Worm (Caenorhabditis elegans) whole organism, young adult: ENCODE results near the gene spig-5.

Experiments used
- B0019.2 ChIP-seq: fragments of 200-800 bp; sonication (Bioruptor generic); conservative IDR thresholded peaks from 2 replicates; pipeline ENCODE4 v1.3.6; 2022; ENCODE audit warnings: missing genetic modification reagents, missing genetic modification characterization, missing compliant biosample characterization
- D2030.7 ChIP-seq: fragments of 200-800 bp; sonication (Bioruptor generic); IDR thresholded peaks from 2 replicates; pipeline ENCODE4 v1.3.6; 2022; ENCODE audit warnings: missing genetic modification reagents, missing genetic modification characterization, missing compliant biosample characterization
- F10E7.11 ChIP-seq: sonication (generic microtip); optimal IDR thresholded peaks from 2 replicates; lab custom pipeline; 2017; ENCODE audit warnings: mild to moderate bottlenecking, missing genetic modification characterization, moderate library complexity, missing compliant biosample characterization
- F23B12.7 ChIP-seq: sonication (generic microtip); optimal IDR thresholded peaks from 2 replicates; lab custom pipeline; 2017; ENCODE audit warnings: missing genetic modification characterization, mild to moderate bottlenecking, missing compliant biosample characterization, antibody characterized with exemption, moderate library complexity; ENCODE audit not compliant: insufficient read depth
- F57A8.1 ChIP-seq: fragments of 200-800 bp; sonication (Bioruptor generic); optimal IDR thresholded peaks from 2 replicates; lab custom pipeline; 2018; ENCODE audit warnings: mild to moderate bottlenecking, missing genetic modification characterization, moderate library complexity, missing compliant biosample characterization
- K11D2.4 ChIP-seq: fragments of 200-800 bp; sonication (Bioruptor generic); IDR thresholded peaks from 2 replicates; pipeline ENCODE4 v1.3.6; 2022; ENCODE audit warnings: missing genetic modification reagents, missing genetic modification characterization, missing compliant biosample characterization
- T07F8.4 ChIP-seq: sonication (generic microtip); optimal IDR thresholded peaks from 2 replicates; lab custom pipeline; 2016; ENCODE audit warnings: mild to moderate bottlenecking, missing genetic modification characterization, moderate library complexity, missing compliant biosample characterization
- Y53G8AR.9 ChIP-seq: fragments of 200-800 bp; sonication (Bioruptor generic); conservative IDR thresholded peaks from 2 replicates; pipeline ENCODE4 v1.3.6; 2022; ENCODE audit warnings: missing genetic modification reagents, missing genetic modification characterization, missing compliant biosample characterization
- Y95B8A.8 ChIP-seq: fragments of 200-800 bp; sonication (Bioruptor generic); IDR thresholded peaks from 2 replicates; pipeline ENCODE4 v1.3.6; 2022; ENCODE audit warnings: missing genetic modification reagents, missing genetic modification characterization, missing compliant biosample characterization
- atf-7 ChIP-seq: sonication (generic microtip); optimal IDR thresholded peaks from 2 replicates; lab custom pipeline; 2017; ENCODE audit warnings: mild to moderate bottlenecking, missing genetic modification characterization, missing compliant biosample characterization
- athp-1 ChIP-seq: sonication (generic microtip); optimal IDR thresholded peaks from 2 replicates; lab custom pipeline; 2017; ENCODE audit warnings: mild to moderate bottlenecking, missing genetic modification characterization, missing compliant biosample characterization
- attf-5 ChIP-seq: fragments of 200-800 bp; sonication (Bioruptor generic); optimal IDR thresholded peaks from 2 replicates; lab custom pipeline; 2018; ENCODE audit warnings: mild to moderate bottlenecking, missing genetic modification characterization, missing compliant biosample characterization
- attf-6 ChIP-seq: fragments of 200-800 bp; sonication (Bioruptor generic); IDR thresholded peaks from 2 replicates; pipeline ENCODE4 v1.3.6; 2022; ENCODE audit warnings: missing genetic modification reagents, missing genetic modification characterization, missing compliant biosample characterization
- bed-1 ChIP-seq: fragments of 200-800 bp; sonication (Bioruptor generic); IDR thresholded peaks from 2 replicates; pipeline ENCODE4 v1.3.6; 2022; ENCODE audit warnings: missing genetic modification reagents, missing genetic modification characterization, missing compliant biosample characterization
- bed-2 ChIP-seq: fragments of 200-800 bp; sonication (Bioruptor generic); IDR thresholded peaks from 2 replicates; pipeline ENCODE4 v1.3.6; 2022; ENCODE audit warnings: missing genetic modification reagents, missing genetic modification characterization, missing compliant biosample characterization
- ceh-100 ChIP-seq: fragments of 200-800 bp; sonication (Bioruptor generic); IDR thresholded peaks from 2 replicates; pipeline ENCODE4 v1.3.6; 2022; ENCODE audit warnings: missing genetic modification reagents, missing genetic modification characterization, missing compliant biosample characterization
- ceh-58 ChIP-seq: fragments of 200-800 bp; sonication (Bioruptor generic); IDR thresholded peaks from 2 replicates; pipeline ENCODE4 v1.3.6; 2022; ENCODE audit warnings: missing genetic modification characterization, missing compliant biosample characterization
- ceh-79 ChIP-seq: sonication (generic microtip); optimal IDR thresholded peaks from 2 replicates; lab custom pipeline; 2017; ENCODE audit warnings: mild to moderate bottlenecking, missing genetic modification characterization, missing compliant biosample characterization
- dox-1 ChIP-seq: fragments of 200-800 bp; sonication (Bioruptor generic); IDR thresholded peaks from 2 replicates; pipeline ENCODE4 v1.3.6; 2022; ENCODE audit warnings: missing genetic modification reagents, missing genetic modification characterization, missing compliant biosample characterization
- dpff-1 ChIP-seq: sonication (generic microtip); optimal IDR thresholded peaks from 2 replicates; lab custom pipeline; 2017; ENCODE audit warnings: mild to moderate bottlenecking, missing genetic modification characterization, missing compliant biosample characterization
- egl-18 ChIP-seq: fragments of 200-800 bp; sonication (Bioruptor generic); IDR thresholded peaks from 2 replicates; pipeline ENCODE4 v1.3.6; 2022; ENCODE audit warnings: missing genetic modification reagents, missing genetic modification characterization, missing compliant biosample characterization
- hrde-1 ChIP-seq: sonication (generic microtip); optimal IDR thresholded peaks from 2 replicates; lab custom pipeline; 2016; ENCODE audit warnings: missing genetic modification characterization, mild to moderate bottlenecking, missing compliant biosample characterization, moderate library complexity, missing genotype, missing genetic modification reagents, borderline replicate concordance
- hsf-1 ChIP-seq: fragments of 200-800 bp; sonication (Bioruptor generic); IDR thresholded peaks from 2 replicates; pipeline ENCODE4 v1.3.6; 2022; ENCODE audit warnings: missing genetic modification reagents, missing genetic modification characterization, missing compliant biosample characterization
- let-607 ChIP-seq, 2 experiments: fragments of 200-800 bp in 1 of 2; sonication (Bioruptor generic) in 1 of 2; sonication (generic microtip) in 1 of 2; optimal IDR thresholded peaks; 2 replicates each; lab custom pipeline; 2016 to 2018; ENCODE audit warnings: mild to moderate bottlenecking in 2 of 2, missing compliant biosample characterization in 2 of 2, missing genetic modification characterization in 2 of 2, moderate library complexity in 2 of 2, missing genotype in 1 of 2
- lin-26 ChIP-seq: fragments of 200-800 bp; sonication (Bioruptor generic); IDR thresholded peaks from 2 replicates; pipeline ENCODE4 v1.3.6; 2022; ENCODE audit warnings: missing genetic modification reagents, missing genetic modification characterization, missing compliant biosample characterization
- lin-40 ChIP-seq: sonication (generic microtip); optimal IDR thresholded peaks from 2 replicates; lab custom pipeline; 2016; ENCODE audit warnings: missing genetic modification characterization, mild to moderate bottlenecking, missing compliant biosample characterization, missing genotype, missing genetic modification reagents
- lin-54 ChIP-seq: fragments of 200-800 bp; sonication (Bioruptor generic); optimal IDR thresholded peaks from 2 replicates; lab custom pipeline; 2018; ENCODE audit warnings: mild to moderate bottlenecking, missing genetic modification characterization, missing compliant biosample characterization
- madf-3 ChIP-seq: fragments of 200-800 bp; sonication (Bioruptor generic); IDR thresholded peaks from 2 replicates; pipeline ENCODE4 v1.3.6; 2022; ENCODE audit warnings: missing genetic modification reagents, missing genetic modification characterization, missing compliant biosample characterization
- mcd-1 ChIP-seq: fragments of 200-800 bp; sonication (Bioruptor generic); IDR thresholded peaks from 2 replicates; pipeline ENCODE4 v1.3.6; 2022; ENCODE audit warnings: missing genetic modification reagents, missing genetic modification characterization, missing compliant biosample characterization
- mel-28 ChIP-seq: sonication (generic microtip); optimal IDR thresholded peaks from 2 replicates; lab custom pipeline; 2016; ENCODE audit warnings: borderline replicate concordance, mild to moderate bottlenecking, missing genetic modification characterization, missing compliant biosample characterization
- mes-4 ChIP-seq: sonication (generic microtip); optimal IDR thresholded peaks from 2 replicates; lab custom pipeline; 2016; ENCODE audit warnings: missing genotype, missing genetic modification characterization, missing compliant biosample characterization
- nfyb-1 ChIP-seq: fragments of 200-800 bp; sonication (Bioruptor generic); IDR thresholded peaks from 2 replicates; pipeline ENCODE4 v1.3.6; 2022; ENCODE audit warnings: missing genetic modification reagents, missing genetic modification characterization, missing compliant biosample characterization
- nhr-120 ChIP-seq: fragments of 200-800 bp; sonication (Bioruptor generic); IDR thresholded peaks from 2 replicates; pipeline ENCODE4 v1.3.6; 2022; ENCODE audit warnings: missing genetic modification characterization, missing compliant biosample characterization
- pbrm-1 ChIP-seq: fragments of 200-800 bp; sonication (Bioruptor generic); IDR thresholded peaks from 2 replicates; pipeline ENCODE4 v1.3.6; 2022; ENCODE audit warnings: missing genetic modification reagents, missing genetic modification characterization, missing compliant biosample characterization
- repo-1 ChIP-seq: sonication (generic microtip); optimal IDR thresholded peaks from 2 replicates; lab custom pipeline; 2017; ENCODE audit warnings: mild to moderate bottlenecking, missing genetic modification characterization, missing compliant biosample characterization
- sdz-38 ChIP-seq: sonication (generic microtip); optimal IDR thresholded peaks from 2 replicates; lab custom pipeline; 2016; ENCODE audit warnings: missing genotype, missing genetic modification characterization, missing compliant biosample characterization
- snpc-1.1 ChIP-seq: sonication (generic microtip); optimal IDR thresholded peaks from 2 replicates; lab custom pipeline; 2017; ENCODE audit warnings: missing genetic modification characterization, mild to moderate bottlenecking, missing compliant biosample characterization, antibody characterized with exemption, moderate library complexity, missing genotype, missing genetic modification reagents; ENCODE audit not compliant: insufficient read depth
- tbp1 ChIP-seq: fragments of 200-800 bp; sonication (Bioruptor generic); optimal IDR thresholded peaks from 2 replicates; lab custom pipeline; 2018; ENCODE audit warnings: mild to moderate bottlenecking, missing genetic modification characterization, missing compliant biosample characterization
- tlf-1 ChIP-seq: fragments of 200-800 bp; sonication (Bioruptor generic); optimal IDR thresholded peaks from 2 replicates; lab custom pipeline; 2018; ENCODE audit warnings: mild to moderate bottlenecking, missing genetic modification characterization, missing compliant biosample characterization
- xnd-1 ChIP-seq: sonication (generic microtip); optimal IDR thresholded peaks from 2 replicates; lab custom pipeline; 2016; ENCODE audit warnings: missing genotype, missing genetic modification reagents, missing genetic modification characterization, missing compliant biosample characterization
- zfh-2 ChIP-seq: fragments of 200-800 bp; sonication (Bioruptor generic); conservative IDR thresholded peaks from 2 replicates; pipeline ENCODE4 v1.3.6; 2022; ENCODE audit warnings: missing genetic modification reagents, missing genetic modification characterization, missing compliant biosample characterization

spig-5 gene

ce11 chrV:14350949-14351348 is 42.7 kb downstream of the spig-5 start (continued):
- TF ChIP-seq lin-54 (peak; percentile 77), attf-5 (GFP tag; lab: Kevin White, UChicago) (peak; percentile 95)

ce11 chrV:14351629-14352028 is 43.4 kb downstream of the spig-5 start, which contains the start of gene vha-13:
Gene vha-13 (plus strand): TSS chrV:14351709.
- peak; percentile 35; the same call in 1 of the 2 replicates for TF ChIP-seq hsf-1 (GFP tag; lab: Robert Waterston, UW)
- TF ChIP-seq nfyb-1 (GFP tag; lab: Robert Waterston, UW), result no peak
- TF ChIP-seq, all 124 proteins: peak for 1

- TF ChIP-seq let-607 (tag; optimal IDR thresholded peaks at IDR 0.05; lab: Kevin White, UChicago) (peak in 1 of 2 experiments; percentile 9), madf-3 (peak; percentile 27; the same call in 1 of the 2 replicates), F23B12.7 (no peak), nfyb-1 (GFP tag; lab: Robert Waterston, UW) (0 out of 2 replicates have a peak, but pooled peaks have one; percentile 23), attf-6 (no peak), dpff-1 (tag; lab: Kevin White, UChicago) (peak; percentile 27), xnd-1 (tag; lab: Kevin White, UChicago) (no peak), K11D2.4 (GFP tag; lab: Robert Waterston, UW) (0 out of 2 replicates have a peak, but pooled peaks have one; percentile 21), F57A8.1 (no peak), D2030.7 (no peak), egl-18 (GFP tag; lab: Robert Waterston, UW) (0 out of 2 replicates have a peak, but pooled peaks have one; percentile 13), ceh-79 (tag; lab: Kevin White, UChicago) (no peak), B0019.2 (GFP tag; lab: Robert Waterston, UW) (no peak), dox-1 (GFP tag; lab: Robert Waterston, UW) (0 out of 2 replicates have a peak, but pooled peaks have one; percentile 11), zfh-2 (GFP tag; lab: Robert Waterston, UW) (peak; percentile 49; the same call in 1 of the 2 replicates), bed-1 (no peak), lin-26 (GFP tag; lab: Robert Waterston, UW) (0 out of 2 replicates have a peak, but pooled peaks have one; percentile 9)
These were observed 43.8 kb downstream of the spig-5 start for ce11 chrV:14352032-14352431.

ce11 chrV:14354258-14354877 is 46.1 kb downstream of the spig-5 start, which contains the start of gene Y49A3A.3:
Gene Y49A3A.3 (plus strand): TSS chrV:14354410.
- 0 out of 2 replicates have a peak, but pooled peaks have one; percentile 25 for TF ChIP-seq madf-3
- peak; percentile 87 for TF ChIP-seq tlf-1
- TF ChIP-seq mes-4, result no peak
- no peak for TF ChIP-seq bed-2
- TF ChIP-seq let-607 (tag; optimal IDR thresholded peaks at IDR 0.05; lab: Kevin White, UChicago), result peak; percentile 61 to 71
- TF ChIP-seq tbp1 (GFP tag; lab: Kevin White, UChicago), result peak; percentile 54
- TF ChIP-seq Y53G8AR.9 (GFP tag; lab: Robert Waterston, UW), result 0 out of 2 replicates have a peak, but pooled peaks have one; percentile 78
- TF ChIP-seq mcd-1 (GFP tag; lab: Robert Waterston, UW), result peak; percentile 49
- TF ChIP-seq athp-1 (tag; lab: Kevin White, UChicago), result peak; percentile 88
- peak; percentile 48 for TF ChIP-seq F10E7.11 (tag; lab: Kevin White, UChicago)
- no peak for TF ChIP-seq nhr-120
- TF ChIP-seq ceh-58 (GFP tag; lab: Robert Waterston, UW), result no peak
- peak; percentile 84 for TF ChIP-seq atf-7 (tag; lab: Kevin White, UChicago)
- TF ChIP-seq ceh-100 (GFP tag; lab: Robert Waterston, UW), result peak; percentile 66
- TF ChIP-seq hrde-1 (tag; lab: Kevin White, UChicago), result peak; percentile 63
- TF ChIP-seq egl-18 (GFP tag; lab: Robert Waterston, UW), result no peak
- no peak for TF ChIP-seq T07F8.4 (tag; lab: Kevin White, UChicago)
- TF ChIP-seq mel-28, result peak; percentile 46
- peak; percentile 76 for TF ChIP-seq pbrm-1 (GFP tag; lab: Robert Waterston, UW)
- peak; percentile 15 for TF ChIP-seq snpc-1.1 (tag; lab: Kevin White, UChicago)
- TF ChIP-seq repo-1 (tag; lab: Kevin White, UChicago), result peak; percentile 95
- TF ChIP-seq sdz-38 (tag; lab: Kevin White, UChicago), result no peak
- no peak for TF ChIP-seq D2030.7
- peak; percentile 5; the same call in 1 of the 2 replicates for TF ChIP-seq Y95B8A.8
- peak; percentile 82 for TF ChIP-seq lin-40 (tag; lab: Kevin White, UChicago)
